Fruit fly (Drosophila melanogaster) whole organism, wandering third instar larva: ENCODE data around the gene gish.

Source experiments
- Abd-B ChIP-seq: fragments of >200 bp; optimal IDR thresholded peaks from 2 replicates; lab custom pipeline; 2017; ENCODE audit warnings: missing biosample characterization, missing genetic modification characterization
- CG9705 ChIP-seq: fragments of 200-800 bp; sonication (Bioruptor generic); optimal IDR thresholded peaks from 2 replicates; lab custom pipeline; 2018; ENCODE audit warnings: missing biosample characterization, mild to moderate bottlenecking, missing genetic modification characterization
- Hr78 ChIP-seq: fragments of >200 bp; optimal IDR thresholded peaks from 2 replicates; lab custom pipeline; 2017; ENCODE audit warnings: missing biosample characterization, missing genetic modification characterization
- fru ChIP-seq: fragments of 200-800 bp; sonication (Bioruptor generic); optimal IDR thresholded peaks from 3 replicates; lab custom pipeline; 2016; ENCODE audit warnings: missing biosample characterization, mild to moderate bottlenecking, missing genetic modification characterization
- h ChIP-seq: fragments of 200-800 bp; sonication (Bioruptor generic); optimal IDR thresholded peaks from 3 replicates; lab custom pipeline; 2016; ENCODE audit warnings: missing biosample characterization, mild to moderate bottlenecking, missing genetic modification characterization
- jim ChIP-seq: fragments of 175-275, 200-325 bp; sonication (Bioruptor generic); optimal IDR thresholded peaks from 2 replicates; lab custom pipeline; 2016; ENCODE audit warnings: missing biosample characterization, mild to moderate bottlenecking, missing genetic modification characterization
- psq ChIP-seq: fragments of 200-800 bp; sonication (Bioruptor generic); optimal IDR thresholded peaks from 3 replicates; lab custom pipeline; 2017; ENCODE audit warnings: missing biosample characterization, mild to moderate bottlenecking, missing genetic modification characterization, moderate library complexity
- usp ChIP-seq: fragments of >200 bp; optimal IDR thresholded peaks from 2 replicates; lab custom pipeline; 2017; ENCODE audit warnings: missing biosample characterization, missing genetic modification characterization

- TF ChIP-seq psq (GFP tag; lab: Kevin White, UChicago) (no peak), Hr78 (no peak), usp (GFP tag; lab: Kevin White, UChicago) (no peak), fru (no peak), Abd-B (no peak), CG9705 (GFP tag; lab: Kevin White, UChicago) (no peak), h (GFP tag; lab: Kevin White, UChicago) (no peak), jim (no peak)
Observed at dm6 chr3R:16251270-16251925, 20.9 kb upstream of the gish start.
